Worm (Caenorhabditis elegans) whole organism, L3 larva: ENCODE data around the gene clec-128.

ENCODE experiments used
- ama-1 ChIP-seq: fragments of 150-350 bp; optimal IDR thresholded peaks from 2 replicates; lab custom pipeline; 2018
- ceh-16 ChIP-seq: sonication (generic microtip); optimal IDR thresholded peaks from 2 replicates; lab custom pipeline; 2017; ENCODE audit warnings: missing biosample characterization, missing genetic modification characterization
- ceh-28 ChIP-seq: fragments of 150-350 bp; optimal IDR thresholded peaks from 2 replicates; lab custom pipeline; 2014; ENCODE audit warnings: missing biosample characterization, missing genetic modification reagents, missing genetic modification characterization
- ceh-9 ChIP-seq: sonication (generic microtip); optimal IDR thresholded peaks from 2 replicates; lab custom pipeline; 2018; ENCODE audit warnings: missing biosample characterization, missing genetic modification characterization
- elt-1 ChIP-seq: fragments of 150-350 bp; optimal IDR thresholded peaks from 2 replicates; lab custom pipeline; 2014; ENCODE audit warnings: missing biosample characterization, missing genetic modification characterization
- lin-15B ChIP-seq: fragments of 150-350 bp; optimal IDR thresholded peaks from 2 replicates; lab custom pipeline; 2014; ENCODE audit warnings: missing biosample characterization, missing genetic modification characterization
- nfya-1 ChIP-seq: sonication (generic microtip); optimal IDR thresholded peaks from 2 replicates; lab custom pipeline; 2017; ENCODE audit warnings: missing genetic modification characterization, mild to moderate bottlenecking, missing compliant biosample characterization, antibody characterized with exemption, moderate library complexity; ENCODE audit not compliant: insufficient read depth
- nhr-11 ChIP-seq: fragments of 150-350 bp; optimal IDR thresholded peaks from 2 replicates; lab custom pipeline; 2014; ENCODE audit warnings: missing biosample characterization, missing genetic modification characterization
- nhr-28 ChIP-seq: fragments of 150-350 bp; optimal IDR thresholded peaks from 2 replicates; lab custom pipeline; 2014; ENCODE audit warnings: missing biosample characterization, missing genetic modification characterization
- nhr-76 ChIP-seq: fragments of 150-350 bp; sonication (generic microtip); optimal IDR thresholded peaks from 5 replicates; lab custom pipeline; 2014; ENCODE audit warnings: missing biosample characterization, missing genetic modification characterization
- skn-1 ChIP-seq: fragments of 150-350 bp; optimal IDR thresholded peaks from 2 replicates; lab custom pipeline; 2014; ENCODE audit warnings: missing biosample characterization, missing genetic modification characterization
- snpc-4 ChIP-seq: fragments of 150-350 bp; optimal IDR thresholded peaks from 2 replicates; lab custom pipeline; 2014; ENCODE audit warnings: missing biosample characterization, missing genetic modification characterization
- unc-39 ChIP-seq: sonication (generic microtip); optimal IDR thresholded peaks from 4 replicates; lab custom pipeline; 2017; ENCODE audit warnings: missing biosample characterization, missing genetic modification characterization

DNA sequence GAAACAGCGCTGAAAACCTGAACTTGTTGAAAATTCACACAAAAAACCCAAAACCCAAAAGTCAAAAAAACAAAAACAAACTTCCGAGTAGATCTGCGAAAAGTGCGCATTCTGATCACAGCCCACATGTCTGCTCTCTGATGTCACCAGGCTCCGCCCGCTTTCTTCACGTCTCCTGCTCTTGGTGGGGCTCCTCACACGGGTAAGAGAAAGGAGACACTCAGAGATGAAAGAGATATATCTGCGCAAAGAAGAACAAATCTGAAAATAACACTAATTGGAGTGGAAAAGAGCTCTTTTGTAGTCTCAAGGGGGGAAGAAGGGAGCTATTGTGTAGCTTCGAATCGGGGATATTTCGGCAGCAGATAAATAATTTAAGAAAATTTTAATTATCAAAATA lies 42.6 kb downstream of the clec-128 start, which contains the start of gene ncs-6:
- no peak for TF ChIP-seq snpc-4 (tag; lab: Kevin White, UChicago)
- no peak for TF ChIP-seq elt-1 (tag; lab: Kevin White, UChicago)
- TF ChIP-seq nhr-76 (tag; lab: Kevin White, UChicago): no peak
- no peak for TF ChIP-seq ceh-16 (tag; lab: Kevin White, UChicago)
- no peak for TF ChIP-seq unc-39 (tag; lab: Kevin White, UChicago)
- TF ChIP-seq nfya-1 (tag; lab: Kevin White, UChicago): no peak
- no peak for TF ChIP-seq ceh-28
- no peak for TF ChIP-seq ceh-9 (tag; lab: Kevin White, UChicago)
- TF ChIP-seq nhr-28 (tag; lab: Kevin White, UChicago): no peak
- TF ChIP-seq skn-1 (tag; lab: Kevin White, UChicago): no peak
- no peak for TF ChIP-seq ama-1 (lab: Kevin White, UChicago)
- no peak for TF ChIP-seq nhr-11
- no peak for TF ChIP-seq lin-15B (tag; lab: Kevin White, UChicago)
